Worm (Caenorhabditis elegans) whole organism, late embryonic: ENCODE results near the gene lips-12.

Experiments used
- C08G9.2 ChIP-seq: sonication (generic microtip); optimal IDR thresholded peaks from 2 replicates; lab custom pipeline; 2016; ENCODE audit warnings: mild to moderate bottlenecking, missing genetic modification characterization, moderate library complexity, missing compliant biosample characterization
- F13H6.1 ChIP-seq: sonication (generic microtip); optimal IDR thresholded peaks from 2 replicates; lab custom pipeline; 2016; ENCODE audit warnings: missing genetic modification characterization, missing compliant biosample characterization
- K02D7.2 ChIP-seq: sonication (generic microtip); optimal IDR thresholded peaks from 2 replicates; lab custom pipeline; 2017; ENCODE audit warnings: mild to moderate bottlenecking, missing genetic modification characterization, missing compliant biosample characterization
- K09A11.1 ChIP-seq: sonication (generic microtip); optimal IDR thresholded peaks from 2 replicates; lab custom pipeline; 2017; ENCODE audit warnings: antibody characterized with exemption, mild to moderate bottlenecking, missing genetic modification characterization, missing compliant biosample characterization; ENCODE audit not compliant: insufficient read depth
- ahr-1 ChIP-seq: sonication (generic microtip); optimal IDR thresholded peaks from 2 replicates; lab custom pipeline; 2016; ENCODE audit warnings: missing genetic modification characterization, missing compliant biosample characterization
- ama-1 ChIP-seq: fragments of 150-350 bp; optimal IDR thresholded peaks from 2 replicates; lab custom pipeline; 2014
- ceh-14 ChIP-seq: sonication (generic microtip); optimal IDR thresholded peaks from 2 replicates; lab custom pipeline; 2016; ENCODE audit warnings: missing genotype, missing genetic modification characterization, missing compliant biosample characterization
- ceh-2 ChIP-seq: sonication (generic microtip); optimal IDR thresholded peaks from 2 replicates; lab custom pipeline; 2016; ENCODE audit warnings: missing genotype, missing genetic modification characterization, missing compliant biosample characterization
- ceh-22 ChIP-seq: sonication (generic microtip); optimal IDR thresholded peaks from 2 replicates; lab custom pipeline; 2017; ENCODE audit warnings: missing biosample characterization, missing genetic modification characterization
- ceh-48 ChIP-seq: sonication (generic microtip); optimal IDR thresholded peaks from 2 replicates; lab custom pipeline; 2016; ENCODE audit warnings: missing genetic modification characterization, inconsistent platforms, missing compliant biosample characterization
- ceh-9 ChIP-seq: sonication (generic microtip); optimal IDR thresholded peaks from 2 replicates; lab custom pipeline; 2016; ENCODE audit warnings: mild to moderate bottlenecking, missing genetic modification characterization, inconsistent platforms, missing compliant biosample characterization
- che-1 ChIP-seq: sonication (generic microtip); optimal IDR thresholded peaks from 2 replicates; lab custom pipeline; 2016; ENCODE audit warnings: mild to moderate bottlenecking, missing genetic modification characterization, missing compliant biosample characterization
- dmd-4 ChIP-seq: sonication (generic microtip); optimal IDR thresholded peaks from 2 replicates; lab custom pipeline; 2016; ENCODE audit warnings: borderline replicate concordance, missing genetic modification characterization, missing compliant biosample characterization
- dve-1 ChIP-seq: sonication (generic microtip); optimal IDR thresholded peaks from 2 replicates; lab custom pipeline; 2017; ENCODE audit warnings: antibody characterized with exemption, mild to moderate bottlenecking, missing genetic modification characterization, missing compliant biosample characterization
- eyg-1 ChIP-seq: sonication (generic microtip); optimal IDR thresholded peaks from 2 replicates; lab custom pipeline; 2016; ENCODE audit warnings: missing genotype, missing genetic modification characterization, missing compliant biosample characterization
- fkh-10 ChIP-seq: fragments of 150-350 bp; optimal IDR thresholded peaks from 2 replicates; lab custom pipeline; 2014; ENCODE audit warnings: missing biosample characterization, missing genetic modification reagents, missing genetic modification characterization
- hlh-15 ChIP-seq: sonication (generic microtip); optimal IDR thresholded peaks from 2 replicates; lab custom pipeline; 2016; ENCODE audit warnings: missing genetic modification characterization, missing compliant biosample characterization
- hlh-30 ChIP-seq: sonication (generic microtip); optimal IDR thresholded peaks from 2 replicates; lab custom pipeline; 2017; ENCODE audit warnings: antibody characterized with exemption, missing genetic modification characterization, missing compliant biosample characterization; ENCODE audit not compliant: insufficient read depth
- hlh-6 ChIP-seq: sonication (generic microtip); optimal IDR thresholded peaks from 2 replicates; lab custom pipeline; 2016; ENCODE audit warnings: missing genotype, missing genetic modification characterization, missing compliant biosample characterization
- hlh-8 ChIP-seq: sonication (generic microtip); optimal IDR thresholded peaks from 2 replicates; lab custom pipeline; 2016; ENCODE audit warnings: missing genotype, missing genetic modification characterization, missing compliant biosample characterization
- mec-3 ChIP-seq: sonication (generic microtip); optimal IDR thresholded peaks from 2 replicates; lab custom pipeline; 2016; ENCODE audit warnings: borderline replicate concordance, missing genetic modification characterization, missing compliant biosample characterization
- nfya-1 ChIP-seq: sonication (generic microtip); optimal IDR thresholded peaks from 2 replicates; lab custom pipeline; 2017; ENCODE audit warnings: missing genetic modification characterization, mild to moderate bottlenecking, missing compliant biosample characterization, antibody characterized with exemption, moderate library complexity
- nhr-11 ChIP-seq: fragments of 150-350 bp; optimal IDR thresholded peaks from 2 replicates; lab custom pipeline; 2014; ENCODE audit warnings: missing biosample characterization, missing genetic modification characterization
- nhr-232 ChIP-seq: sonication (generic microtip); optimal IDR thresholded peaks from 2 replicates; lab custom pipeline; 2016; ENCODE audit warnings: missing genetic modification characterization, missing compliant biosample characterization
- npax-4 ChIP-seq: sonication (generic microtip); optimal IDR thresholded peaks from 2 replicates; lab custom pipeline; 2016; ENCODE audit warnings: missing genetic modification characterization, missing compliant biosample characterization
- pag-3 ChIP-seq: sonication (generic microtip); optimal IDR thresholded peaks from 2 replicates; lab custom pipeline; 2016; ENCODE audit warnings: missing compliant biosample characterization, missing genetic modification characterization, borderline replicate concordance
- pat-9 ChIP-seq: fragments of 200-800 bp; sonication (Bioruptor generic); optimal IDR thresholded peaks from 2 replicates; lab custom pipeline; 2018; ENCODE audit warnings: mild to moderate bottlenecking, missing genetic modification characterization, moderate library complexity, missing compliant biosample characterization
- pax-1 ChIP-seq: fragments of 150-350 bp; optimal IDR thresholded peaks from 2 replicates; lab custom pipeline; 2014; ENCODE audit warnings: missing biosample characterization, missing genetic modification characterization
- sdc-2 ChIP-seq: sonication (generic microtip); optimal IDR thresholded peaks from 2 replicates; lab custom pipeline; 2016; ENCODE audit warnings: missing genotype, missing genetic modification characterization, missing compliant biosample characterization
- sox-2 ChIP-seq: fragments of 200-800 bp; sonication (Bioruptor generic); IDR thresholded peaks from 2 replicates; pipeline ENCODE4 v1.3.6; 2022; ENCODE audit warnings: missing genetic modification reagents, missing genetic modification characterization, missing compliant biosample characterization
- sox-4 ChIP-seq: sonication (generic microtip); optimal IDR thresholded peaks from 2 replicates; lab custom pipeline; 2017; ENCODE audit warnings: mild to moderate bottlenecking, missing genetic modification characterization, inconsistent platforms, missing compliant biosample characterization
- ttx-3 ChIP-seq: sonication (generic microtip); optimal IDR thresholded peaks from 2 replicates; lab custom pipeline; 2016; ENCODE audit warnings: missing genetic modification reagents, missing genetic modification characterization, missing compliant biosample characterization
- unc-86 ChIP-seq: sonication (generic microtip); optimal IDR thresholded peaks from 2 replicates; lab custom pipeline; 2016; ENCODE audit warnings: missing genetic modification characterization, missing compliant biosample characterization

Gene lips-12

DNA sequence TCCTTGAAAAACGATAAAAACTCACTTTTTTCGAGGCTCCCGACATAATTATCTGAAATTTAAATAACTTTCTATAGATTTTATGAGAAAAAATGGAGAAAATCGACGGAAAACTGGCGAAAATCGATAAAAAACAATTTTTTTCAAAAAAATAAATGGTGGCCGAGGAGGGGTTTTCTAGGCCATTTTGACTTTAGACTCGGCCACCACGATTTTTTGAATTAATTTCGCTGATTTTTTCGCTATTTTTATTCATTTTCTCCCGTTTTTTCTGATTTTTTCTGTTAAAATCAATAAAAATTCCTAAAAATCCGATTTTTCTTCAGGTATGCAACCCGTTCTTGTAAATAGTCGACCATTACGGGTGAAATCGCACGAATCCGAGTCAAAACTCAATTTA lies 9.2 kb upstream of the lips-12 start, which contains the start of the genes sut-1 and eri-3:
sut-1 (minus strand) TSS at position 58 of the 400 bp plus-strand sequence.
eri-3 (plus strand) TSS at position 327 of the 400 bp plus-strand sequence.
- TF ChIP-seq K02D7.2 (no peak), sox-4 (tag; lab: Kevin White, UChicago) (no peak), che-1 (tag; lab: Kevin White, UChicago) (no peak), nhr-11 (no peak), sdc-2 (tag; lab: Kevin White, UChicago) (no peak), ceh-22 (tag; lab: Kevin White, UChicago) (no peak), ceh-9 (tag; lab: Kevin White, UChicago) (no peak), sox-2 (GFP tag; lab: Robert Waterston, UW) (no peak), nhr-232 (no peak)
- TF ChIP-seq, all 69 proteins: peak for 0

DNA sequence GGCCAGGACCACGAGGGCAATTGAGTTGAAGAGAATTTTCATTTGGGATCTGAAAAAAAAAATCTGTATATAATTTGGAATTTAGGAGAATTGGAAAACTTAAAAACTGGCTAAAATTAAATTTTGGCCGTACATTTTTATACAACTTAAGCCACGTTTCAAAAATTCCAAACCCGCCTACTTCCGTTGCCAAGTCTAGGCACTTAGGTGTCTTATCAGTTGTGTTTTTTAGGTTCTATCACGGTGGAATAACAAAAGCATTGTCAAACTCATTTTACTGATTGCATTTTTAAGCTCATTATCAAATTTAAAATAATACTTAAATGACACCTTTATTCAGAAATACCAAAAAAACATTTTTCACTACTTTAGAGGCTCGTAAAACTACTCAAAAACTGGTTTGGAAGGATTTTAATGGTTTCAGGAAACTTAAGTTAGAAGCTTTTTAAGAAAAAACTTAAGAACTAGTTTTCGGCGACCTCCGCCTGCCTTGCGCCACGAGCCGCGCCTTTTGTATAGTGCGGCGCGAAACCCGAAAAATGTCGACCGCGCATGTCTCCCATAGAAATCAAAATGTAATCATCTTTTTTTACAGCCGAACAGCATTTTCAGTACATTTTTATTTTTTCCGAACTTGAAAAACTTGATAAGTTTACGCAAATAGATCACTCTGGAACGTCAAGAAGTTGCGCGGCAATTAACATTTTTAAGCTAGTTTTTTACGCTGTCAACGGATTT lies 4.1 kb upstream of the lips-12 start, which contains the start of gene lips-13:
lips-13 (minus strand) TSS at position 51 of the 738 bp plus-strand sequence.
- TF ChIP-seq pag-3 (tag; lab: Kevin White, UChicago) (no peak), fkh-10 (no peak), npax-4 (no peak), nhr-11 (no peak), dmd-4 (no peak), nfya-1 (tag; lab: Kevin White, UChicago) (no peak), K09A11.1 (tag; lab: Kevin White, UChicago) (no peak), mec-3 (tag; lab: Kevin White, UChicago) (no peak), eyg-1 (tag; lab: Kevin White, UChicago) (no peak), nhr-232 (no peak)

DNA sequence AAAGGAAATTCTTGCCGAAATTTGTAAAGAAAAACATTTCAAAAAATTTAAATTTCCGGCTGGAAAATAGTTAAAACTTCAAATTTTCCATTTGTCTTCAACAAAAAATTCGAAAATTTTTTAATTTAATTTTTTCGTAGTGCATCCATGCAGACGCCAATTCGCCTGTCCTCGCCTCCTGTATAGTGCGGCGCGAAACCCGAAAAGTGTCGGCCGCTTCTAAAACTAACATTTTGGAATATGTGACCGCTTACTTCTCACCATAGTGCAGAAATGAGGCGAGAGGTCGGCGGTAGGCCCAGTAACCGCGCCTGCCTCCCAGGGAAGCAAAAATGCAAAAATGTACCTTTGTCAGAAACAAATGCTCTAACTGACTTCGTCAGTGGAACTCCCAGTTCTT lies 2.5 kb upstream of the lips-12 start:
- no peak for TF ChIP-seq pax-1 (tag; lab: Kevin White, UChicago)

DNA sequence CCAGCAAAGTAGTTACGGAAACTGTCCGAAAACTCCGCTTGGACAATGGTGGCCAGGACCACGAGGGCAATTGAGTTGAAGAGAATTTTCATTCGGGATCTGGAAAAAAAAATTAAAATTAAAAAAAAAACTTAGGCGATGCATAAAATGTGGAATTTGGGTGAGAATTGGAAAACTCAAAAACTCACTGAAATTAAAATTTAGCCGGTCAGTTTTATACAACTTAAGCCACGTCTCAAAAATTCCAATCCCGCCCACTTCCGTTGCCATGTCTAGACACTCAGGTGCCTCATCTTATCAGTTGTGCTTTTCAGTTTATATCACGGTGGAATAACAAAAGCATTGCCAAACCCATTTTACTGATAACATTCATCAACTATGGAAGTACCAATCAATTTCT lies 3.1 kb downstream of the lips-12 start, which contains the start of gene lips-11:
lips-11 (minus strand) TSS at position 101 of the 400 bp plus-strand sequence.
- no peak for TF ChIP-seq ceh-2 (tag; lab: Kevin White, UChicago)
- no peak for TF ChIP-seq C08G9.2 (tag; lab: Kevin White, UChicago)
- TF ChIP-seq hlh-30 (tag; lab: Kevin White, UChicago), result no peak
- no peak for TF ChIP-seq ceh-14
- TF ChIP-seq unc-86 (tag; lab: Kevin White, UChicago), result no peak
- TF ChIP-seq dmd-4, result no peak
- no peak for TF ChIP-seq fkh-10
- no peak for TF ChIP-seq ahr-1 (tag; lab: Kevin White, UChicago)
- TF ChIP-seq npax-4, result no peak
- TF ChIP-seq dve-1, result no peak
- no peak for TF ChIP-seq ceh-48 (tag; lab: Kevin White, UChicago)
- TF ChIP-seq hlh-6 (tag; lab: Kevin White, UChicago), result no peak
- TF ChIP-seq pax-1 (tag; lab: Kevin White, UChicago), result no peak

DNA sequence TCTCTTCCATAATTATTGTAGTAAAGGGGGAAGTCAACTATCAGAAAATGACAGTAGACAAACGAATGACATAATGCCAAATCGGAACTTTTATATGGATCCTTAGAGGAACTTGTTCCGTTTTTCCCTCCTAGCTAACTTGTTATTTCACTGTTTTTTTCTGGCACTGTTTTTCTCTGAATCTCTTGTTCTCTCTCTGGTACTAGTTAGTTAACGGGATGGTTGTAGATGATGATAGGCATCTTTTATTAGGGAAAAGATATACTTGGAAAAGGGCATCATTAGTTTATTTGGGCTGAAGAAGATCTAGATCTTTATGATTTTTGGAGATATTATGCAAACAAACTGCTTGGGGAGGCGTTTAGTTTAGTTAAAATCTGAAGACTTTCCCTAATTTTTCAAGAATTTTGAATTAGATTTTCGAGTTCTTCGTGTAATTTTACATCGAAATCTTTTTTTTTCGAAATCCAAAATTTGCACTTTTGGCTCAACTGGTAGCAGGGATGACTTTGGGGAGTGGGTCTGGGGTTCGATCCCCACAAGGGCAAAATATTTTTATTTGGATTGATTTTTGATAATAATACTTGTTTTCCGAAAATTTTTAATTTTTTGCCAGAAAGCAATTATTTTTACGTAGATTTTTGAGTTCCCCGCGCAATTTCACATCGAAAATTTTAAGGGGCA lies 7.0 kb downstream of the lips-12 start, which contains the start of gene col-40:
col-40 (minus strand) TSS at position 51 of the 684 bp plus-strand sequence.
- TF ChIP-seq F13H6.1 (tag; lab: Kevin White, UChicago) (no peak), hlh-15 (tag; lab: Kevin White, UChicago) (no peak), ttx-3 (no peak), hlh-8 (no peak), pat-9 (tag; lab: Kevin White, UChicago) (no peak), ama-1 (no peak)
- TF ChIP-seq, all 69 proteins: peak for 0
